Worm (Caenorhabditis elegans): ENCODE results near the gene C52E4.7.
A peak's percentile ranks its signal among the peaks of the same experiment; 100 is the strongest.

Gene C52E4.7

DNA sequence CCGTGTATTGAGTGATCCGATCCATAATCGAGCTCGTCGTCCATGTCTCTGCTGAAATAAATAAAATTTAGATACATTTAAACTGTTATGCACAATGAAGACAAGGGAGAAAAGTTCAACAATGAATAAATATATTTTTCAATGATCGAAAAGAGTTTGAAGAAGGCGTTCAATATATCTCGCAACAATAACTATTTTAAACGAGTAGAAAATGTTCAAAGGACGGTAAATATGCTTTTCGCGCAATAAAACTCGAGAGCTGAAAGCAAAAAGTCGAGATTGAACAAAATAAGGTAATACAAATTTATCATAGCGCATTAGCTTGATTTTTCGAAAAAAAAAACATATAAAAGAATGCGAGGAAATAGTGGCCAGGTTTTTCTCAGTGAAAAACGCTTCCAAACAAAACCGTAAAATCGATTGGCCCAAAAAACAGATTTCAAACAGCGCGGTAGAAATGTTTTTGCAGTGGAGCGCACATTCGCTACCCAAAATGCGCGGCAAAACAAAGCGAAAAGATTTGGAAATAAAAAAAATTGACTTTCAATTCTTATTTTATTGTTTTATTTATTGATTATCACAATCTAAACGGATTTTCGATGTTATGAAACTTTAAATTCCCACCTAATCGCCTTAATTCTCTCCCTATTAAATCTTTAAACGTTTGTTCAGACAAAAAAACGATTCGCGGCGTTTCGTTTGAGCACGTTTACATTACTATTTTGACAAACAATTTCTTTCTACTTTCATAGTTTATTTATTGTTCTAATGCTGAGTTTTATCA is 46.9 kb downstream of the C52E4.7 start, which contains the start of the genes kup-1 and F10C2.4 (continued):
- no peak for TF ChIP-seq pqm-1 (tag; optimal IDR thresholded peaks at IDR 0.05)
- peak; percentile 50 for TF ChIP-seq rnt-1 (tag; optimal IDR thresholded peaks at IDR 0.05)
- peak; percentile 76 for TF ChIP-seq snu-23 (GFP tag; optimal IDR thresholded peaks at IDR 0.05)
- TF ChIP-seq sox-4 (tag; optimal IDR thresholded peaks at IDR 0.05) = no peak
- no peak for TF ChIP-seq nhr-76 (tag; optimal IDR thresholded peaks at IDR 0.05)
- TF ChIP-seq unc-86 (tag; optimal IDR thresholded peaks at IDR 0.05) = peak; percentile 48
- no peak for TF ChIP-seq zip-4 (GFP tag; optimal IDR thresholded peaks at IDR 0.05)
- no peak for TF ChIP-seq ceh-88 (GFP tag; IDR thresholded peaks at IDR 0.05)
- no peak for TF ChIP-seq fkh-10 (GFP tag; optimal IDR thresholded peaks at IDR 0.05)
- peak in 1 of 3 experiments; percentile 63 for TF ChIP-seq ceh-82 (tag; optimal IDR thresholded peaks at IDR 0.05)
- TF ChIP-seq xbp-1 (tag; optimal IDR thresholded peaks at IDR 0.05) = peak; percentile 64
- no peak for TF ChIP-seq vab-15 (tag; optimal IDR thresholded peaks at IDR 0.05)
- no peak for TF ChIP-seq mdl-1 (tag; optimal IDR thresholded peaks at IDR 0.05)
- no peak for TF ChIP-seq lir-3 (tag; optimal IDR thresholded peaks at IDR 0.05; ENCODE audit: poor library complexity)
- peak in 2 of 6 experiments; percentile 50 to 62 for TF ChIP-seq elt-3 (tag; optimal IDR thresholded peaks at IDR 0.05)
- no peak for TF ChIP-seq ama-1 (optimal IDR thresholded peaks at IDR 0.05)
- no peak for TF ChIP-seq unc-30 (tag; optimal IDR thresholded peaks at IDR 0.05)
- TF ChIP-seq blmp-1 (tag; optimal IDR thresholded peaks at IDR 0.05) = peak; percentile 60
- no peak for TF ChIP-seq aly-2 (tag; optimal IDR thresholded peaks at IDR 0.05)
- TF ChIP-seq lin-15B (tag; optimal IDR thresholded peaks at IDR 0.05) = peak; percentile 74
- TF ChIP-seq hpl-2 (GFP tag; optimal IDR thresholded peaks at IDR 0.05) = no peak
- no peak for TF ChIP-seq unc-98 (GFP tag; IDR thresholded peaks at IDR 0.05)
- no peak for TF ChIP-seq lin-13 (GFP tag; optimal IDR thresholded peaks at IDR 0.05)
- TF ChIP-seq nhr-71 (tag; optimal IDR thresholded peaks at IDR 0.05) = peak; percentile 82
- TF ChIP-seq nhr-84 (tag; optimal IDR thresholded peaks at IDR 0.05) = no peak
- TF ChIP-seq sptf-1 (tag; optimal IDR thresholded peaks at IDR 0.05) = no peak
- TF ChIP-seq zag-1 (tag; optimal IDR thresholded peaks at IDR 0.05) = no peak
- TF ChIP-seq lsy-2 (tag; optimal IDR thresholded peaks at IDR 0.05) = peak; percentile 63 to 84
- peak; percentile 58 for TF ChIP-seq skn-1 (tag; optimal IDR thresholded peaks at IDR 0.05)

- no peak for TF ChIP-seq ceh-63 (GFP tag; optimal IDR thresholded peaks at IDR 0.05)
These were observed 51.0 kb downstream of the C52E4.7 start, which contains the start of gene F10C2.5 for ce11 chrV:12045132-12045531. F10C2.5 (plus strand) TSS chrV:12045432.

Measured in whole organism, L1 larva.